Fruit fly (Drosophila melanogaster): Measurements from ENCODE around the gene lilli.

Gene lilli

dm6 chr2L:2887760-2888600, 2.3 kb downstream of the lilli start:
- no peak for TF ChIP-seq pan (optimal IDR thresholded peaks at IDR 0.05)
- no peak for TF ChIP-seq psq (optimal IDR thresholded peaks at IDR 0.05)
- no peak for TF ChIP-seq EcR (GFP tag; optimal IDR thresholded peaks at IDR 0.05)

- TF ChIP-seq pan (optimal IDR thresholded peaks at IDR 0.05) (no peak), EcR (GFP tag; optimal IDR thresholded peaks at IDR 0.05) (peak in 1 of 2 experiments; percentile 78)
Measured at dm6 chr2L:2888859-2889443, 3.2 kb downstream of the lilli start.

dm6 chr2L:2891200-2891599, 5.5 kb downstream of the lilli start:
- TF ChIP-seq EcR (GFP tag; optimal IDR thresholded peaks at IDR 0.05) (no peak), pan (optimal IDR thresholded peaks at IDR 0.05) (no peak), usp (GFP tag; optimal IDR thresholded peaks at IDR 0.05) (no peak), CG8478 (optimal IDR thresholded peaks at IDR 0.05) (no peak), Dll (optimal IDR thresholded peaks at IDR 0.05) (no peak), psq (optimal IDR thresholded peaks at IDR 0.05) (no peak)

dm6 chr2L:2894356-2894755, 8.6 kb downstream of the lilli start:
- no peak for TF ChIP-seq usp (GFP tag; optimal IDR thresholded peaks at IDR 0.05)
- no peak for TF ChIP-seq psq (optimal IDR thresholded peaks at IDR 0.05)
- TF ChIP-seq Dll (optimal IDR thresholded peaks at IDR 0.05): no peak
- TF ChIP-seq pan (optimal IDR thresholded peaks at IDR 0.05): no peak
- TF ChIP-seq EcR (GFP tag; optimal IDR thresholded peaks at IDR 0.05): no peak
- TF ChIP-seq CG8478 (optimal IDR thresholded peaks at IDR 0.05): no peak

dm6 chr2L:2897024-2897549, 11.4 kb downstream of the lilli start:
- no peak for TF ChIP-seq CG8478 (optimal IDR thresholded peaks at IDR 0.05)
- TF ChIP-seq psq (optimal IDR thresholded peaks at IDR 0.05): no peak
- TF ChIP-seq EcR (GFP tag; optimal IDR thresholded peaks at IDR 0.05): no peak
- no peak for TF ChIP-seq pan (optimal IDR thresholded peaks at IDR 0.05)
- no peak for TF ChIP-seq usp (GFP tag; optimal IDR thresholded peaks at IDR 0.05)
- no peak for TF ChIP-seq Dll (optimal IDR thresholded peaks at IDR 0.05)

dm6 chr2L:2897710-2898109, 12.0 kb downstream of the lilli start:
- TF ChIP-seq Dll (optimal IDR thresholded peaks at IDR 0.05) (no peak), EcR (GFP tag; optimal IDR thresholded peaks at IDR 0.05) (no peak), CG8478 (optimal IDR thresholded peaks at IDR 0.05) (no peak), pan (optimal IDR thresholded peaks at IDR 0.05) (no peak), usp (GFP tag; optimal IDR thresholded peaks at IDR 0.05) (no peak), psq (optimal IDR thresholded peaks at IDR 0.05) (no peak)

- no peak for TF ChIP-seq pan (optimal IDR thresholded peaks at IDR 0.05)
- TF ChIP-seq EcR (GFP tag; optimal IDR thresholded peaks at IDR 0.05): no peak
- TF ChIP-seq psq (optimal IDR thresholded peaks at IDR 0.05): no peak
Measured at dm6 chr2L:2898247-2898646, 12.5 kb downstream of the lilli start.

- TF ChIP-seq usp (GFP tag; optimal IDR thresholded peaks at IDR 0.05) (no peak), pan (optimal IDR thresholded peaks at IDR 0.05) (no peak), CG8478 (optimal IDR thresholded peaks at IDR 0.05) (no peak), psq (optimal IDR thresholded peaks at IDR 0.05) (no peak), EcR (GFP tag; optimal IDR thresholded peaks at IDR 0.05) (peak in 1 of 2 experiments; percentile 29), Dll (optimal IDR thresholded peaks at IDR 0.05) (no peak)
Measured at dm6 chr2L:2900392-2901028, 14.8 kb downstream of the lilli start.

- TF ChIP-seq pan (optimal IDR thresholded peaks at IDR 0.05): no peak
- no peak for TF ChIP-seq psq (optimal IDR thresholded peaks at IDR 0.05)
- no peak for TF ChIP-seq usp (GFP tag; optimal IDR thresholded peaks at IDR 0.05)
- no peak for TF ChIP-seq Dll (optimal IDR thresholded peaks at IDR 0.05)
- TF ChIP-seq EcR (GFP tag; optimal IDR thresholded peaks at IDR 0.05): no peak
- TF ChIP-seq CG8478 (optimal IDR thresholded peaks at IDR 0.05): no peak
Measured at dm6 chr2L:2901445-2901844, 15.7 kb downstream of the lilli start.

dm6 chr2L:2903649-2904048, 17.9 kb downstream of the lilli start:
- TF ChIP-seq psq (optimal IDR thresholded peaks at IDR 0.05) (no peak), Dll (optimal IDR thresholded peaks at IDR 0.05) (no peak), pan (optimal IDR thresholded peaks at IDR 0.05) (no peak), usp (GFP tag; optimal IDR thresholded peaks at IDR 0.05) (no peak), EcR (GFP tag; optimal IDR thresholded peaks at IDR 0.05) (no peak), CG8478 (optimal IDR thresholded peaks at IDR 0.05) (no peak)

dm6 chr2L:2904316-2905050, 18.8 kb downstream of the lilli start:
- no peak for TF ChIP-seq CG8478 (optimal IDR thresholded peaks at IDR 0.05)
- no peak for TF ChIP-seq usp (GFP tag; optimal IDR thresholded peaks at IDR 0.05)
- TF ChIP-seq pan (optimal IDR thresholded peaks at IDR 0.05): no peak
- TF ChIP-seq EcR (GFP tag; optimal IDR thresholded peaks at IDR 0.05): no peak
- no peak for TF ChIP-seq psq (optimal IDR thresholded peaks at IDR 0.05)

- no peak for TF ChIP-seq Dll (optimal IDR thresholded peaks at IDR 0.05)
- peak; percentile 69 for TF ChIP-seq pan (optimal IDR thresholded peaks at IDR 0.05)
Measured at dm6 chr2L:2905051-2905446, 19.3 kb downstream of the lilli start.
